Fruit fly (Drosophila melanogaster): Measurements from ENCODE around the gene CG6138.

The CG6138 gene

DNA sequence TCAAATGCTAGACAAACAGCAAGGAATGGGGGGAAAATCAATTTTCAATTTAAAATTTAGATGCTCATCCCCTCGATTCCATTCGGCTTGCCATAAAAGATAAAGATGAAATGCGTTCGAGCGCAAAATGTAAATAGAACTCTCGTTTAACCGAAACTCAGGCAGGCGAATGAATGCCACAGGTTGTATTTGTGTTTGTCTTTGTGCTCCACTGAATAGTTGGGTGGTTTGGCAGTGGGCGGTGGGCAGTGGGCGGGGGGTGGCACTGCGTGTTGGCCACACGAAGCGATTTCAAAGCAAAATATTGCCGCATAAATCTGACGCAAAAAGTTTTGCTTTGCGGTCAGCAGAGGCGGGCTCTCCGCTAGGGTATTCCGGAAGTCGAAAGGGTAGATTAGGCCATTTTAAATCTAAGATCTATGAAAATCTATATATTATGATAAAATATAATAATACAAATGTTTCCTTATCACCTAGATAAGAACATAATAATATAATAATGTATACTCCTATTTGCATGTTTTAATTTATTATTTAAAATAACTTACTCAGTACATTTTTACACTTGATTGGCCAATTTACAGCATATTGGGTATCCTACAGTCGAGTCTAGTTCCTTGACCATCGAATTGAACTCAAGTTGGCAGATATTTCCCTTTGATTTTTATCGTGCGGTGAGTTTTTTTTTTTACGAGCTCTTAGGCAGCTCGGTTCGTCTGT lies 44.7 kb upstream of the CG6138 start (continued):
- TF ChIP-seq Bteb2 (GFP tag; optimal IDR thresholded peaks at IDR 0.05) (no peak), cg (GFP tag; optimal IDR thresholded peaks at IDR 0.05) (no peak), psq (GFP tag; optimal IDR thresholded peaks at IDR 0.05) (no peak), crol (GFP tag; IDR thresholded peaks at IDR 0.05) (peak; percentile 74), CG3163 (GFP tag; optimal IDR thresholded peaks at IDR 0.05) (no peak), Dip3 (GFP tag; optimal IDR thresholded peaks at IDR 0.05) (no peak), CG15479 (GFP tag; optimal IDR thresholded peaks at IDR 0.05) (no peak), gsb (GFP tag; IDR thresholded peaks at IDR 0.05) (peak; percentile 48), Gsc (GFP tag; IDR thresholded peaks at IDR 0.05) (no peak), CG10267 (tag; optimal IDR thresholded peaks at IDR 0.05) (peak; percentile 18), D (optimal IDR thresholded peaks at IDR 0.05) (no peak), D (GFP tag; optimal IDR thresholded peaks at IDR 0.05) (peak; percentile 38), CG2116 (GFP tag; optimal IDR thresholded peaks at IDR 0.05) (peak; percentile 5), Atf6 (GFP tag; IDR thresholded peaks at IDR 0.05) (peak; percentile 60; the same call in 1 of the 2 replicates), yki (optimal IDR thresholded peaks at IDR 0.05) (no peak), tap (tag; optimal IDR thresholded peaks at IDR 0.05) (peak; percentile 19), HLH4C (GFP tag; IDR thresholded peaks at IDR 0.05; ENCODE audit: partially characterized antibody) (peak; percentile 39; the same call in 1 of the 3 replicates), slou (GFP tag; optimal IDR thresholded peaks at IDR 0.05) (peak; percentile 15), HmgZ (tag; optimal IDR thresholded peaks at IDR 0.05) (no peak), C15 (GFP tag; IDR thresholded peaks at IDR 0.05) (no peak), Dad (GFP tag; optimal IDR thresholded peaks at IDR 0.05) (no peak), Myb (GFP tag; optimal IDR thresholded peaks at IDR 0.05) (no peak), CG4360 (GFP tag; IDR thresholded peaks at IDR 0.05) (no peak), inv (GFP tag; IDR thresholded peaks at IDR 0.05; ENCODE audit: partially characterized antibody) (no peak), vnd (GFP tag; IDR thresholded peaks at IDR 0.05; ENCODE audit: partially characterized antibody) (no peak), nom (GFP tag; optimal IDR thresholded peaks at IDR 0.05) (no peak), Mad (GFP tag; optimal IDR thresholded peaks at IDR 0.05) (no peak), CG9876 (GFP tag; optimal IDR thresholded peaks at IDR 0.05) (no peak), wek (GFP tag; optimal IDR thresholded peaks at IDR 0.05) (no peak), CG13287 (GFP tag; IDR thresholded peaks at IDR 0.05; ENCODE audit: partially characterized antibody) (no peak), Dll (GFP tag; IDR thresholded peaks at IDR 0.05; ENCODE audit: partially characterized antibody) (no peak), CG6854 (GFP tag; optimal IDR thresholded peaks at IDR 0.05) (peak; percentile 14), Oli (tag; optimal IDR thresholded peaks at IDR 0.05) (peak; percentile 76), Sry-β (GFP tag; optimal IDR thresholded peaks at IDR 0.05) (no peak), CG11085 (GFP tag; IDR thresholded peaks at IDR 0.05) (0 out of 2 replicates have a peak, but pooled peaks have one; percentile 32), zfh1 (GFP tag; IDR thresholded peaks at IDR 0.05) (no peak), sim (GFP tag; IDR thresholded peaks at IDR 0.05) (no peak; the same call in 1 of the 2 replicates), CG7357 (GFP tag; IDR thresholded peaks at IDR 0.05) (peak; percentile 61), CG10147 (GFP tag; optimal IDR thresholded peaks at IDR 0.05) (peak; percentile 40), Sin3A (optimal IDR thresholded peaks at IDR 0.05) (no peak), Pdp1 (GFP tag; optimal IDR thresholded peaks at IDR 0.05) (no peak), cad (GFP tag; optimal IDR thresholded peaks at IDR 0.05) (no peak), CG10959 (GFP tag; IDR thresholded peaks at IDR 0.05) (no peak), CG8290 (GFP tag; optimal IDR thresholded peaks at IDR 0.05) (no peak), CG8290 (tag; optimal IDR thresholded peaks at IDR 0.05) (peak in 1 of 2 experiments; percentile 21), Doc2 (GFP tag; IDR thresholded peaks at IDR 0.05) (no peak), CG6689 (GFP tag; IDR thresholded peaks at IDR 0.05) (peak; percentile 71; the same call in 1 of the 2 replicates), fru (optimal IDR thresholded peaks at IDR 0.05) (no peak), prd (optimal IDR thresholded peaks at IDR 0.05) (no peak), prd (GFP tag; IDR thresholded peaks at IDR 0.05) (peak; percentile 71; the same call in 2 of the 3 replicates), CG10209 (GFP tag; optimal IDR thresholded peaks at IDR 0.05) (peak; percentile 74), CG6254 (GFP tag; optimal IDR thresholded peaks at IDR 0.05) (no peak)

All from whole organism, embryonic.